Fruit fly (Drosophila melanogaster) whole organism, embryonic: Measurements from ENCODE around the gene unc-45.

ENCODE experiments used
- BtbVII ChIP-seq: fragments of 200-800 bp; sonication (Bioruptor generic); optimal IDR thresholded peaks from 3 replicates; lab custom pipeline; 2017; ENCODE audit warnings: missing biosample characterization, mild to moderate bottlenecking, missing genetic modification characterization
- CG10274 ChIP-seq: fragments of 200-800 bp; sonication (Bioruptor generic); optimal IDR thresholded peaks from 3 replicates; lab custom pipeline; 2017; ENCODE audit warnings: missing biosample characterization, mild to moderate bottlenecking, missing genetic modification characterization
- CG11093 ChIP-seq: fragments of 200-800 bp; sonication (Bioruptor generic); IDR thresholded peaks from 3 replicates; pipeline ENCODE4 v1.3.6; 2022; ENCODE audit warnings: missing biosample characterization, missing genetic modification characterization
- CG11695 ChIP-seq: fragments of 200-800 bp; sonication (Bioruptor generic); IDR thresholded peaks from 3 replicates; pipeline ENCODE4 v1.3.6; 2022; ENCODE audit warnings: missing biosample characterization, missing genetic modification characterization
- CG12071 ChIP-seq: fragments of 200-800 bp; sonication (Bioruptor generic); optimal IDR thresholded peaks from 3 replicates; lab custom pipeline; 2018; ENCODE audit warnings: missing biosample characterization, mild to moderate bottlenecking, missing genetic modification characterization
- CG12236 ChIP-seq: fragments of 200-800 bp; sonication (Bioruptor generic); optimal IDR thresholded peaks from 2 replicates; lab custom pipeline; 2016; ENCODE audit warnings: missing biosample characterization, missing genetic modification characterization
- CG1233 ChIP-seq: fragments of 200-800 bp; sonication (Bioruptor generic); optimal IDR thresholded peaks from 4 replicates; lab custom pipeline; 2018; ENCODE audit warnings: missing biosample characterization, mild to moderate bottlenecking, missing genetic modification characterization
- CG14014 ChIP-seq: fragments of 200-800 bp; sonication (Bioruptor generic); IDR thresholded peaks from 2 replicates; pipeline ENCODE4 v1.3.6; 2022; ENCODE audit warnings: missing biosample characterization, missing genetic modification characterization
- CG1647 ChIP-seq: fragments of 200-800 bp; sonication (Bioruptor generic); optimal IDR thresholded peaks from 3 replicates; lab custom pipeline; 2016; ENCODE audit warnings: missing biosample characterization, missing genetic modification characterization
- CG16813 ChIP-seq: fragments of 200-800 bp; sonication (Bioruptor generic); IDR thresholded peaks from 3 replicates; pipeline ENCODE4 v1.3.6; 2022; ENCODE audit warnings: missing biosample characterization, missing genetic modification characterization; ENCODE audit not compliant: partially characterized antibody
- CG1792 ChIP-seq: fragments of 200-800 bp; sonication (Bioruptor generic); optimal IDR thresholded peaks from 2 replicates; lab custom pipeline; 2016; ENCODE audit warnings: missing biosample characterization, missing genetic modification characterization
- CG18476 ChIP-seq: fragments of 200-800 bp; sonication (Bioruptor generic); optimal IDR thresholded peaks from 2 replicates; lab custom pipeline; 2016; ENCODE audit warnings: missing biosample characterization, mild to moderate bottlenecking, missing genetic modification characterization
- CG2678 ChIP-seq: fragments of 200-800 bp; sonication (Bioruptor generic); optimal IDR thresholded peaks from 3 replicates; lab custom pipeline; 2019; ENCODE audit warnings: missing biosample characterization, mild to moderate bottlenecking, missing genetic modification characterization, moderate library complexity
- CG3065 ChIP-seq: fragments of 200-800 bp; sonication (Bioruptor generic); optimal IDR thresholded peaks from 2 replicates; lab custom pipeline; 2016; ENCODE audit warnings: missing biosample characterization, missing genetic modification characterization
- CG31365 ChIP-seq: fragments of 200-800 bp; sonication (Bioruptor generic); optimal IDR thresholded peaks from 2 replicates; lab custom pipeline; 2018; ENCODE audit warnings: missing biosample characterization, mild to moderate bottlenecking, missing genetic modification characterization
- CG31441 ChIP-seq: fragments of 200-800 bp; sonication (Bioruptor generic); IDR thresholded peaks from 2 replicates; pipeline ENCODE4 v1.3.6; 2022; ENCODE audit warnings: missing biosample characterization, missing genetic modification characterization
- CG3281 ChIP-seq: fragments of 200-800 bp; sonication (Bioruptor generic); optimal IDR thresholded peaks from 3 replicates; lab custom pipeline; 2017; ENCODE audit warnings: missing biosample characterization, mild to moderate bottlenecking, missing genetic modification characterization
- CG4404 ChIP-seq: fragments of 200-800 bp; sonication (Bioruptor generic); IDR thresholded peaks from 2 replicates; pipeline ENCODE4 v1.3.6; 2022; ENCODE audit warnings: missing biosample characterization, missing genetic modification characterization
- CG6765 ChIP-seq: fragments of 200-800 bp; sonication (Bioruptor generic); optimal IDR thresholded peaks from 3 replicates; lab custom pipeline; 2017; ENCODE audit warnings: missing biosample characterization, mild to moderate bottlenecking, missing genetic modification characterization
- Camta ChIP-seq: fragments of 200-800 bp; sonication (Bioruptor generic); optimal IDR thresholded peaks from 2 replicates; lab custom pipeline; 2016; ENCODE audit warnings: missing biosample characterization, missing genetic modification characterization
- HHEX ChIP-seq: fragments of 200-800 bp; sonication (Bioruptor generic); optimal IDR thresholded peaks from 3 replicates; lab custom pipeline; 2017; ENCODE audit warnings: missing biosample characterization, mild to moderate bottlenecking, missing genetic modification characterization, missing genetic modification reagents
- HmgZ ChIP-seq: fragments of 200-800 bp; sonication (Bioruptor generic); optimal IDR thresholded peaks from 2 replicates; lab custom pipeline; 2018; ENCODE audit warnings: missing biosample characterization, mild to moderate bottlenecking, missing genetic modification characterization
- MTF-1 ChIP-seq: fragments of 200-800 bp; sonication (Bioruptor generic); optimal IDR thresholded peaks from 2 replicates; lab custom pipeline; 2018; ENCODE audit warnings: missing biosample characterization, mild to moderate bottlenecking, missing genetic modification characterization, borderline replicate concordance
- Med ChIP-seq: fragments of 200-800 bp; sonication (Bioruptor generic); peaks from one replicate; lab custom pipeline; 2016; ENCODE audit warnings: missing biosample characterization, missing genetic modification characterization, mild to moderate bottlenecking, inconsistent platforms, moderate library complexity
- NK7.1 ChIP-seq: fragments of 200-800 bp; sonication (Bioruptor generic); optimal IDR thresholded peaks from 3 replicates; lab custom pipeline; 2016; ENCODE audit warnings: missing biosample characterization, missing genetic modification characterization
- Opbp ChIP-seq: fragments of 200-800 bp; sonication (Bioruptor generic); IDR thresholded peaks from 3 replicates; pipeline ENCODE4 v1.3.6; 2022; ENCODE audit warnings: missing biosample characterization, missing genetic modification characterization; ENCODE audit not compliant: partially characterized antibody
- Optix ChIP-seq: fragments of 200-800 bp; sonication (Bioruptor generic); IDR thresholded peaks from 3 replicates; pipeline ENCODE4 v1.3.6; 2022; ENCODE audit warnings: missing biosample characterization, missing genetic modification characterization
- Sin3A ChIP-seq: fragments of >200 bp; optimal IDR thresholded peaks from 2 replicates; lab custom pipeline; 2018
- Sry-δ ChIP-seq: fragments of 200-800 bp; sonication (Bioruptor generic); optimal IDR thresholded peaks from 2 replicates; lab custom pipeline; 2016; ENCODE audit warnings: missing biosample characterization, missing genetic modification characterization
- TFAM ChIP-seq: fragments of 200-800 bp; sonication (Bioruptor generic); optimal IDR thresholded peaks from 2 replicates; lab custom pipeline; 2017; ENCODE audit warnings: missing biosample characterization, missing genetic modification characterization, inconsistent platforms
- Xbp1 ChIP-seq: fragments of 200-800 bp; sonication (Bioruptor generic); optimal IDR thresholded peaks from 3 replicates; lab custom pipeline; 2016; ENCODE audit warnings: missing biosample characterization, mild to moderate bottlenecking, missing genetic modification characterization
- ab ChIP-seq: fragments of 200-800 bp; sonication (Bioruptor generic); optimal IDR thresholded peaks from 2 replicates; lab custom pipeline; 2016; ENCODE audit warnings: missing biosample characterization, missing genetic modification characterization
- ac ChIP-seq: fragments of 200-800 bp; sonication (Bioruptor generic); optimal IDR thresholded peaks from 3 replicates; lab custom pipeline; 2017; ENCODE audit warnings: missing biosample characterization, mild to moderate bottlenecking, missing genetic modification characterization
- al ChIP-seq: fragments of 200-800 bp; sonication (Bioruptor generic); IDR thresholded peaks from 2 replicates; pipeline ENCODE4 v1.3.6; 2022; ENCODE audit warnings: missing biosample characterization, missing genetic modification characterization
- amos ChIP-seq: fragments of 200-800 bp; sonication (Bioruptor generic); IDR thresholded peaks from 2 replicates; pipeline ENCODE4 v1.3.6; 2022; ENCODE audit warnings: missing biosample characterization, missing genetic modification characterization; ENCODE audit not compliant: partially characterized antibody
- ase ChIP-seq: fragments of 200-800 bp; sonication (Bioruptor generic); IDR thresholded peaks from 3 replicates; pipeline ENCODE4 v1.3.6; 2022; ENCODE audit warnings: missing biosample characterization, missing genetic modification characterization
- ash1 ChIP-seq: fragments of 200-800 bp; sonication (Bioruptor generic); optimal IDR thresholded peaks from 2 replicates; lab custom pipeline; 2018; ENCODE audit warnings: missing biosample characterization, mild to moderate bottlenecking, missing genetic modification characterization
- cg ChIP-seq: fragments of 200-800 bp; sonication (Bioruptor generic); optimal IDR thresholded peaks from 3 replicates; lab custom pipeline; 2019; ENCODE audit warnings: missing biosample characterization, mild to moderate bottlenecking, missing genetic modification characterization, moderate library complexity
- dmrt11E ChIP-seq: fragments of 200-800 bp; sonication (Bioruptor generic); optimal IDR thresholded peaks from 3 replicates; lab custom pipeline; 2018; ENCODE audit warnings: missing biosample characterization, mild to moderate bottlenecking, missing genetic modification characterization, moderate library complexity
- emc ChIP-seq: fragments of 200-800 bp; sonication (Bioruptor generic); optimal IDR thresholded peaks from 2 replicates; lab custom pipeline; 2016; ENCODE audit warnings: missing biosample characterization, missing genetic modification characterization
- eve ChIP-seq, 2 experiments: fragments of >200 bp; optimal IDR thresholded peaks; 2 replicates each; lab custom pipeline; 2017; ENCODE audit warnings: missing biosample characterization in 2 of 2, missing genetic modification characterization in 2 of 2
- gcm ChIP-seq: fragments of 200-800 bp; sonication (Bioruptor generic); optimal IDR thresholded peaks from 2 replicates; lab custom pipeline; 2019; ENCODE audit warnings: missing biosample characterization, mild to moderate bottlenecking, missing genetic modification characterization, moderate library complexity
- gfzf ChIP-seq: fragments of 200-800 bp; sonication (Bioruptor generic); optimal IDR thresholded peaks from 2 replicates; lab custom pipeline; 2016; ENCODE audit warnings: missing biosample characterization, mild to moderate bottlenecking, missing genetic modification characterization, moderate library complexity
- jigr1 ChIP-seq: fragments of 200-800 bp; sonication (Bioruptor generic); IDR thresholded peaks from 3 replicates; pipeline ENCODE4 v1.3.6; 2022; ENCODE audit warnings: missing biosample characterization, missing genetic modification characterization
- ken ChIP-seq: fragments of 200-800 bp; sonication (Bioruptor generic); IDR thresholded peaks from 3 replicates; pipeline ENCODE4 v1.3.6; 2022; ENCODE audit warnings: missing biosample characterization, missing genetic modification characterization
- pan ChIP-seq, 4 experiments: fragments of >200 bp in 3 of 4; fragments of 200-800 bp in 1 of 4; sonication (Bioruptor generic) in 1 of 4; optimal IDR thresholded peaks in 3 of 4; IDR thresholded peaks in 1 of 4; 2 replicates each; pipeline versions ENCODE4 v1.3.6 to Lab custom; 2017 to 2022; ENCODE audit warnings: missing biosample characterization in 2 of 4, missing genetic modification characterization in 2 of 4, mixed read lengths in 1 of 4
- sqz ChIP-seq: fragments of 200-800 bp; sonication (Bioruptor generic); optimal IDR thresholded peaks from 3 replicates; lab custom pipeline; 2018; ENCODE audit warnings: missing biosample characterization, mild to moderate bottlenecking, missing genetic modification characterization
- wdn ChIP-seq: fragments of 200-800 bp; sonication (Bioruptor generic); IDR thresholded peaks from 2 replicates; pipeline ENCODE4 v1.3.6; 2022; ENCODE audit warnings: missing biosample characterization, missing genetic modification characterization
- wor ChIP-seq: fragments of 200-800 bp; sonication (Bioruptor generic); IDR thresholded peaks from 2 replicates; pipeline ENCODE4 v1.3.6; 2022; ENCODE audit warnings: missing biosample characterization, missing genetic modification characterization
- zfh2 ChIP-seq: fragments of 200-800 bp; sonication (Bioruptor generic); optimal IDR thresholded peaks from 2 replicates; lab custom pipeline; 2016; ENCODE audit warnings: missing biosample characterization, missing genetic modification characterization

The unc-45 gene

dm6 chr3R:8001074-8001669 lies 31.9 kb upstream of the unc-45 start, which contains the start of the genes Kmn2 and CG2698 (continued):
- TF ChIP-seq CG12236 (GFP tag; lab: Kevin White, UChicago): peak; percentile 49
- peak; percentile 93 for TF ChIP-seq gcm
- TF ChIP-seq TFAM (GFP tag; lab: Kevin White, UChicago): no peak
- TF ChIP-seq CG1792 (GFP tag; lab: Kevin White, UChicago): peak; percentile 71
- no peak for TF ChIP-seq eve (GFP tag; optimal IDR thresholded peaks at IDR 0.05; lab: Kevin White, UChicago)
- 0 out of 3 replicates have a peak, but pooled peaks have one; percentile 31 for TF ChIP-seq Opbp (GFP tag; lab: Robert Waterston, UW)
- TF ChIP-seq CG3281 (GFP tag; lab: Kevin White, UChicago): peak; percentile 94
- TF ChIP-seq CG31441 (GFP tag; lab: Robert Waterston, UW): peak; percentile 97
- TF ChIP-seq jigr1 (GFP tag; lab: Robert Waterston, UW): peak; percentile 96
- TF ChIP-seq Med: peak; percentile 97
- TF ChIP-seq Xbp1 (GFP tag; lab: Kevin White, UChicago): peak; percentile 97
- peak; percentile 69 for TF ChIP-seq emc
- peak; percentile 97 for TF ChIP-seq CG4404
- peak; percentile 80 for TF ChIP-seq ac (GFP tag; lab: Kevin White, UChicago)
- peak; percentile 97 for TF ChIP-seq wor
- TF ChIP-seq CG2678: peak; percentile 96
- TF ChIP-seq MTF-1 (GFP tag; lab: Kevin White, UChicago): peak; percentile 88
- TF ChIP-seq CG16813 (GFP tag; lab: Robert Waterston, UW): peak; percentile 40; the same call in 2 of the 3 replicates
- TF ChIP-seq CG11093 (GFP tag; lab: Robert Waterston, UW): peak; percentile 98
- TF ChIP-seq cg: no peak
- TF ChIP-seq CG1233: peak; percentile 91
- peak; percentile 88 for TF ChIP-seq CG12071
- peak; percentile 95 for TF ChIP-seq CG11695 (GFP tag; lab: Robert Waterston, UW)
- TF ChIP-seq zfh2 (GFP tag; lab: Kevin White, UChicago): peak; percentile 88
- peak; percentile 97 for TF ChIP-seq CG14014
- TF ChIP-seq HHEX: peak; percentile 94
- peak; percentile 20 for TF ChIP-seq ash1 (GFP tag; lab: Kevin White, UChicago)
- TF ChIP-seq ase (GFP tag; lab: Robert Waterston, UW): peak; percentile 97
- peak; percentile 96 for TF ChIP-seq wdn (GFP tag; lab: Robert Waterston, UW)
- TF ChIP-seq CG1647 (GFP tag; lab: Kevin White, UChicago): peak; percentile 79
- TF ChIP-seq gfzf: no peak
- TF ChIP-seq al (GFP tag; lab: Robert Waterston, UW): peak; percentile 97
- peak; percentile 61 for TF ChIP-seq NK7.1 (GFP tag; lab: Kevin White, UChicago)
- peak; percentile 96 for TF ChIP-seq HmgZ
- TF ChIP-seq Sry-δ (GFP tag; lab: Kevin White, UChicago): peak; percentile 47
- peak; percentile 69 for TF ChIP-seq ab (GFP tag; lab: Kevin White, UChicago)
- TF ChIP-seq Camta (GFP tag; lab: Kevin White, UChicago): peak; percentile 66
- peak; percentile 94 for TF ChIP-seq dmrt11E (tag; lab: Kevin White, UChicago)
- TF ChIP-seq ken (GFP tag; lab: Robert Waterston, UW): peak; percentile 97
- peak; percentile 92 for TF ChIP-seq BtbVII
- TF ChIP-seq CG3065 (GFP tag; lab: Kevin White, UChicago): peak; percentile 79
- TF ChIP-seq Sin3A (lab: Kevin White, UChicago): peak; percentile 55
- peak; percentile 95 for TF ChIP-seq CG18476 (GFP tag; lab: Kevin White, UChicago)
- TF ChIP-seq CG31365 (tag; lab: Kevin White, UChicago): peak; percentile 70
- TF ChIP-seq sqz: peak; percentile 90
- TF ChIP-seq CG6765 (GFP tag; lab: Kevin White, UChicago): peak; percentile 88
- peak; percentile 68 for TF ChIP-seq CG10274 (GFP tag; lab: Kevin White, UChicago)
- TF ChIP-seq Optix: peak; percentile 95
- peak; percentile 36; the same call in 1 of the 2 replicates for TF ChIP-seq amos (GFP tag; lab: Robert Waterston, UW)
- TF ChIP-seq pan (optimal IDR thresholded peaks at IDR 0.05; lab: Kevin White, UChicago): no peak
- TF ChIP-seq pan (GFP tag; optimal IDR thresholded peaks at IDR 0.05 in 1 of 2, IDR thresholded peaks at IDR 0.05 in 1 of 2): peak in 1 of 2 experiments; percentile 98
